Worm (Caenorhabditis elegans) whole organism, L4 larva: ENCODE results near the gene sql-1.

Source experiments
- F49E8.2 ChIP-seq: sonication (generic microtip); optimal IDR thresholded peaks from 2 replicates; lab custom pipeline; 2016; ENCODE audit warnings: missing compliant biosample characterization, mild to moderate bottlenecking, missing genetic modification characterization, borderline replicate concordance
- Y75B8A.6 ChIP-seq: fragments of 200-800 bp; sonication (Bioruptor generic); IDR thresholded peaks from 2 replicates; pipeline ENCODE4 v1.3.6; 2022; ENCODE audit warnings: missing genetic modification reagents, missing genetic modification characterization, missing compliant biosample characterization
- aha-1 ChIP-seq: fragments of 150-350 bp; peaks from one replicate; lab custom pipeline; 2014; ENCODE audit warnings: missing biosample characterization, missing genetic modification characterization
- ama-1 ChIP-seq: fragments of 150-350 bp; optimal IDR thresholded peaks from 2 replicates; lab custom pipeline; 2014; ENCODE audit warnings: inconsistent platforms, mixed read lengths
- ceh-20 ChIP-seq: fragments of 200-800 bp; sonication (Bioruptor generic); IDR thresholded peaks from 2 replicates; pipeline ENCODE4 v1.3.6; 2022; ENCODE audit warnings: missing genetic modification reagents, missing genetic modification characterization, missing compliant biosample characterization
- ceh-82 ChIP-seq: sonication (generic microtip); optimal IDR thresholded peaks from 2 replicates; lab custom pipeline; 2017; ENCODE audit warnings: missing biosample characterization, missing genetic modification characterization
- cey-2 ChIP-seq: sonication (generic microtip); optimal IDR thresholded peaks from 3 replicates; lab custom pipeline; 2017; ENCODE audit warnings: missing genetic modification characterization, mild to moderate bottlenecking, missing compliant biosample characterization, antibody characterized with exemption, borderline replicate concordance; ENCODE audit not compliant: insufficient read depth
- ctbp-1 ChIP-seq: fragments of 200-800 bp; sonication (Bioruptor generic); IDR thresholded peaks from 2 replicates; pipeline ENCODE4 v1.3.6; 2022; ENCODE audit warnings: missing genetic modification reagents, missing genetic modification characterization, missing compliant biosample characterization
- daf-19 ChIP-seq: fragments of 200-800 bp; sonication (Bioruptor generic); conservative IDR thresholded peaks from 2 replicates; pipeline ENCODE4 v1.3.6; 2022; ENCODE audit warnings: missing genetic modification characterization, missing compliant biosample characterization
- daf-8 ChIP-seq: fragments of 200-800 bp; sonication (Bioruptor generic); IDR thresholded peaks from 2 replicates; pipeline ENCODE4 v1.3.6; 2022; ENCODE audit warnings: missing genetic modification characterization, missing compliant biosample characterization
- dmd-6 ChIP-seq: fragments of 200-800 bp; sonication (Bioruptor generic); IDR thresholded peaks from 2 replicates; pipeline ENCODE4 v1.3.6; 2022; ENCODE audit warnings: missing genetic modification reagents, missing genetic modification characterization, missing compliant biosample characterization
- dmd-8 ChIP-seq: fragments of 200-800 bp; sonication (Bioruptor generic); IDR thresholded peaks from 2 replicates; pipeline ENCODE4 v1.3.6; 2022; ENCODE audit warnings: missing genetic modification characterization, missing compliant biosample characterization
- duxl-1 ChIP-seq: sonication (generic microtip); optimal IDR thresholded peaks from 2 replicates; lab custom pipeline; 2016; ENCODE audit warnings: mild to moderate bottlenecking, missing genetic modification characterization, moderate library complexity, missing compliant biosample characterization; ENCODE audit not compliant: poor library complexity
- egl-27 ChIP-seq: sonication (generic microtip); optimal IDR thresholded peaks from 3 replicates; lab custom pipeline; 2017; ENCODE audit warnings: missing biosample characterization, missing genetic modification reagents, missing genetic modification characterization
- hlh-11 ChIP-seq: fragments of 200-800 bp; sonication (Bioruptor generic); optimal IDR thresholded peaks from 2 replicates; lab custom pipeline; 2018; ENCODE audit warnings: mild to moderate bottlenecking, missing genetic modification characterization, missing compliant biosample characterization
- hlh-30 ChIP-seq: sonication (generic microtip); optimal IDR thresholded peaks from 2 replicates; lab custom pipeline; 2017; ENCODE audit warnings: antibody characterized with exemption, mild to moderate bottlenecking, missing genetic modification characterization, missing compliant biosample characterization; ENCODE audit not compliant: insufficient read depth
- lin-1 ChIP-seq: fragments of 200-800 bp; sonication (Bioruptor generic); IDR thresholded peaks from 2 replicates; pipeline ENCODE4 v1.3.6; 2022; ENCODE audit warnings: missing genetic modification reagents, missing genetic modification characterization, missing compliant biosample characterization
- lin-15B ChIP-seq: fragments of 150-350 bp; sonication (generic microtip); optimal IDR thresholded peaks from 3 replicates; lab custom pipeline; 2014; ENCODE audit warnings: missing biosample characterization, missing genetic modification characterization
- mdl-1 ChIP-seq, 2 experiments: fragments of 150-350 bp in 1 of 2; sonication (generic microtip) in 1 of 2; optimal IDR thresholded peaks; 2 replicates each; lab custom pipeline; 2014 to 2017; ENCODE audit warnings: missing biosample characterization in 2 of 2, missing genetic modification characterization in 2 of 2
- mep-1 ChIP-seq: fragments of 150-350 bp; sonication (generic microtip); optimal IDR thresholded peaks from 3 replicates; lab custom pipeline; 2014; ENCODE audit warnings: missing biosample characterization, missing genetic modification characterization
- mes-2 ChIP-seq: sonication (generic microtip); optimal IDR thresholded peaks from 2 replicates; lab custom pipeline; 2016; ENCODE audit warnings: missing genotype, mild to moderate bottlenecking, missing genetic modification characterization, missing compliant biosample characterization; ENCODE audit not compliant: poor library complexity, severe bottlenecking
- mxl-3 ChIP-seq: fragments of 200-800 bp; sonication (Bioruptor generic); optimal IDR thresholded peaks from 2 replicates; lab custom pipeline; 2018; ENCODE audit warnings: mild to moderate bottlenecking, missing genetic modification characterization, missing compliant biosample characterization
- nhr-11 ChIP-seq: fragments of 150-350 bp; optimal IDR thresholded peaks from 2 replicates; lab custom pipeline; 2014; ENCODE audit warnings: missing biosample characterization, missing genetic modification characterization
- nhr-25 ChIP-seq: sonication (generic microtip); optimal IDR thresholded peaks from 2 replicates; lab custom pipeline; 2017; ENCODE audit warnings: missing genetic modification characterization, mild to moderate bottlenecking, missing compliant biosample characterization, antibody characterized with exemption, moderate library complexity, borderline replicate concordance; ENCODE audit not compliant: insufficient read depth
- nhr-76 ChIP-seq: fragments of 150-350 bp; optimal IDR thresholded peaks from 2 replicates; lab custom pipeline; 2014; ENCODE audit warnings: missing biosample characterization, missing genetic modification characterization
- saeg-2 ChIP-seq: fragments of 200-800 bp; sonication (Bioruptor generic); IDR thresholded peaks from 2 replicates; pipeline ENCODE4 v1.3.6; 2022; ENCODE audit warnings: missing genetic modification reagents, missing genetic modification characterization, missing compliant biosample characterization
- sdz-12 ChIP-seq: fragments of 200-800 bp; sonication (Bioruptor generic); optimal IDR thresholded peaks from 2 replicates; lab custom pipeline; 2018; ENCODE audit warnings: mild to moderate bottlenecking, missing genetic modification characterization, missing compliant biosample characterization
- set-16 ChIP-seq: fragments of 200-800 bp; sonication (Bioruptor generic); IDR thresholded peaks from 2 replicates; pipeline ENCODE4 v1.3.6; 2022; ENCODE audit warnings: missing genetic modification reagents, missing genetic modification characterization, missing compliant biosample characterization
- snpc-1.2 ChIP-seq: fragments of 200-800 bp; sonication (Bioruptor generic); IDR thresholded peaks from 2 replicates; pipeline ENCODE4 v1.3.6; 2022; ENCODE audit warnings: missing genetic modification reagents, missing genetic modification characterization, missing compliant biosample characterization
- spr-1 ChIP-seq: sonication (generic microtip); optimal IDR thresholded peaks from 2 replicates; lab custom pipeline; 2016; ENCODE audit warnings: mild to moderate bottlenecking, missing genetic modification characterization, missing compliant biosample characterization
- tra-1 ChIP-seq: fragments of 200-800 bp; sonication (Bioruptor generic); IDR thresholded peaks from 2 replicates; pipeline ENCODE4 v1.3.6; 2022; ENCODE audit warnings: missing genetic modification reagents, missing genetic modification characterization, missing compliant biosample characterization
- unc-130 ChIP-seq: sonication (generic microtip); optimal IDR thresholded peaks from 2 replicates; lab custom pipeline; 2016; ENCODE audit warnings: missing genetic modification reagents, missing genetic modification characterization, missing compliant biosample characterization
- unc-39 ChIP-seq: sonication (generic microtip); optimal IDR thresholded peaks from 2 replicates; lab custom pipeline; 2017; ENCODE audit warnings: missing biosample characterization, missing genetic modification characterization
- unc-62 ChIP-seq, 3 experiments: fragments of 150-350 bp in 1 of 3; sonication (generic microtip); optimal IDR thresholded peaks in 2 of 3; peaks in 1 of 3; 1 replicate in 1 of 3; 2 replicates in 2 of 3; lab custom pipeline; 2014 to 2017; ENCODE audit warnings: missing biosample characterization in 3 of 3, missing genetic modification characterization in 3 of 3, missing genetic modification reagents in 3 of 3, missing genotype in 1 of 3
- zfp-2 ChIP-seq: sonication (generic microtip); optimal IDR thresholded peaks from 2 replicates; lab custom pipeline; 2016; ENCODE audit warnings: mild to moderate bottlenecking, missing genetic modification characterization, missing compliant biosample characterization
- zip-11 ChIP-seq: fragments of 200-800 bp; sonication (Bioruptor generic); IDR thresholded peaks from 2 replicates; pipeline ENCODE4 v1.3.6; 2022; ENCODE audit warnings: missing genetic modification characterization, missing compliant biosample characterization
- zip-2 ChIP-seq: fragments of 150-350 bp; optimal IDR thresholded peaks from 2 replicates; lab custom pipeline; 2014; ENCODE audit warnings: missing biosample characterization, missing genetic modification characterization
- ztf-11 ChIP-seq: fragments of 150-350 bp; optimal IDR thresholded peaks from 2 replicates; lab custom pipeline; 2014; ENCODE audit warnings: missing biosample characterization, missing genetic modification characterization
- ztf-7 ChIP-seq: fragments of 150-350 bp; optimal IDR thresholded peaks from 2 replicates; lab custom pipeline; 2014; ENCODE audit warnings: missing biosample characterization, missing genetic modification characterization

Gene sql-1

DNA sequence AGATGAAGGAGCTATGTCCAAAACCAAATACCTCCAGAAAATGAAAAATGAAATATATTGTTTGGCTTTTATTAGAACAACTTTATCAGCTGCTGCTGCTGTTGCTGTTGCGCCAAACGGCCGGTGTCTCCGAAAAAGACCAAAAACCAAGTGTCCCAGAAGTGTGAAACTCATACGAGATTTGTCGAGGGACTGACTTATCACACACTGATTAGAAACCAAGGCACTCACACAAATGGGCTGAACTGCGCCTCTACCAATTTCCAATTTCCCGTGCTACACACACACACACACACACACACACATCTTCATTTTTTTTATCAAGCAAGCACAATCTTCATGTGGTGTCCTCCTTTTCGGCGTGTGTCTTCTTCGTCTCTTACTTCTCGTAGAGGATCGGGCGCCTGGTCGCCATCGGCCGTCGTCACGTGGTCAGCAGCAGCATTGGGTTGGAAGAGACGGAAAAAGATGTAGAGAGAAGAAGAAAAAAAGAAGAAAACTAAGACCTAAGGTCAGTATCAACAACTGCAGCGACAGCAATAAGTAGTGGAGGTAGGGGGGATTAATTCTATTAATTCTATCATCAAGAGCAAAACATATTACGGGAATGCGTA is 68.8 kb downstream of the sql-1 start (continued):
- TF ChIP-seq tra-1 (peak; percentile 57; the same call in 1 of the 2 replicates), spr-1 (tag; lab: Kevin White, UChicago) (peak; percentile 57), saeg-2 (GFP tag; lab: Robert Waterston, UW) (no peak), duxl-1 (peak; percentile 33)

DNA sequence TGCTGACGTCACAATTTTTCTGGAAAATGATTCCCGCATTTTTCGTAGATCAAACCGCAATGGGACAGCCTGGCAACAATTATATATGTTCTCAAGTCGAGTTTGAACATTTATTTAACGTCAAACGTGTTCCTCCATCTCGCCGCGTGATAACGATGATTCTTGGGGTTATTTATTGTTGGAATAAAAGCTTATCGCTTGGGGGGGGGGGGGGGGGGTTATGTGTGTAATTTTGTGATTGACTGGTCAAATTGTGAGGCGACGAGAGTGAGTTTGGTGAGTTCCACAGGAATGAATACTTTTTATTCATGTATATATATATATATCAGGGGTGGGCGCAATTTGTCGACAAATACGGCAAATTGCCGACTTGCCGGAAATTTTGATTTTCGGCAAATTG is 69.6 kb downstream of the sql-1 start:
- no peak for TF ChIP-seq lin-1 (GFP tag; lab: Robert Waterston, UW)
- no peak for TF ChIP-seq sdz-12 (GFP tag; lab: Kevin White, UChicago)
- TF ChIP-seq mdl-1 (tag; optimal IDR thresholded peaks at IDR 0.05; lab: Kevin White, UChicago), result no peak
- TF ChIP-seq nhr-25 (tag; lab: Kevin White, UChicago), result no peak
- peak; percentile 28 for TF ChIP-seq mxl-3 (GFP tag; lab: Kevin White, UChicago)
- TF ChIP-seq set-16 (GFP tag; lab: Robert Waterston, UW), result no peak
- TF ChIP-seq hlh-30, result no peak
- TF ChIP-seq dmd-8, result no peak
- TF ChIP-seq ceh-20 (GFP tag; lab: Robert Waterston, UW), result peak; percentile 23; the same call in 1 of the 2 replicates
- peak; percentile 62 for TF ChIP-seq hlh-11 (tag; lab: Kevin White, UChicago)
- TF ChIP-seq ztf-11 (tag; lab: Kevin White, UChicago), result no peak
- TF ChIP-seq daf-19, result no peak
- TF ChIP-seq Y75B8A.6, result no peak
- peak; percentile 49; the same call in 1 of the 2 replicates for TF ChIP-seq dmd-6 (GFP tag; lab: Robert Waterston, UW)
- no peak for TF ChIP-seq saeg-2 (GFP tag; lab: Robert Waterston, UW)
- TF ChIP-seq nhr-76 (tag; lab: Kevin White, UChicago), result no peak
- TF ChIP-seq egl-27 (tag; lab: Kevin White, UChicago), result no peak
- no peak for TF ChIP-seq unc-39 (tag; lab: Kevin White, UChicago)
- TF ChIP-seq unc-62 (GFP tag; optimal IDR thresholded peaks at IDR 0.05 in 1 of 2; lab: Kevin White, UChicago), result no peak
- TF ChIP-seq unc-62 (tag; optimal IDR thresholded peaks at IDR 0.05; lab: Kevin White, UChicago), result no peak
- TF ChIP-seq, all 104 proteins: peak for 4

DNA sequence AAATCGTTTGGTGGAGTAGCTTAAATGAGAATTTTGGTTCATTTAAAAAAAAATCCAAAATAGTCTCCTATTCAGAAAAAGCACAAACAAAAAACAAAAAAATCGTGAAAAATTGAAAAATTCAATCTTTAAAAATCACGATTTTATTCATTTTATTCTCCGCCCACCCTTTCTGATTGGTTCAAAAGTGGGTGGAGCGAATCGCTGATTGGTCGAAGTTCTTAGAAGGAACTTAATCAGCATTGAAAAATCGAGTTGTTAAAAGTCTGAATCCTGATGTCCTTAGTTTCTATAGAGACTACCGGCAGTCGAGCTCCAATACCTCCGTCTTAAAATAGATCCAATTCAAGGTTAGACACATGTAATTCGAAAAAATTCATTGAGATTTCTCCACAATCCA is 70.5 kb downstream of the sql-1 start:
- peak; percentile 73 for TF ChIP-seq aha-1
- no peak for TF ChIP-seq zfp-2 (tag; lab: Kevin White, UChicago)
- TF ChIP-seq lin-15B (tag; lab: Kevin White, UChicago), result no peak
- TF ChIP-seq, all 104 proteins: peak for 1

DNA sequence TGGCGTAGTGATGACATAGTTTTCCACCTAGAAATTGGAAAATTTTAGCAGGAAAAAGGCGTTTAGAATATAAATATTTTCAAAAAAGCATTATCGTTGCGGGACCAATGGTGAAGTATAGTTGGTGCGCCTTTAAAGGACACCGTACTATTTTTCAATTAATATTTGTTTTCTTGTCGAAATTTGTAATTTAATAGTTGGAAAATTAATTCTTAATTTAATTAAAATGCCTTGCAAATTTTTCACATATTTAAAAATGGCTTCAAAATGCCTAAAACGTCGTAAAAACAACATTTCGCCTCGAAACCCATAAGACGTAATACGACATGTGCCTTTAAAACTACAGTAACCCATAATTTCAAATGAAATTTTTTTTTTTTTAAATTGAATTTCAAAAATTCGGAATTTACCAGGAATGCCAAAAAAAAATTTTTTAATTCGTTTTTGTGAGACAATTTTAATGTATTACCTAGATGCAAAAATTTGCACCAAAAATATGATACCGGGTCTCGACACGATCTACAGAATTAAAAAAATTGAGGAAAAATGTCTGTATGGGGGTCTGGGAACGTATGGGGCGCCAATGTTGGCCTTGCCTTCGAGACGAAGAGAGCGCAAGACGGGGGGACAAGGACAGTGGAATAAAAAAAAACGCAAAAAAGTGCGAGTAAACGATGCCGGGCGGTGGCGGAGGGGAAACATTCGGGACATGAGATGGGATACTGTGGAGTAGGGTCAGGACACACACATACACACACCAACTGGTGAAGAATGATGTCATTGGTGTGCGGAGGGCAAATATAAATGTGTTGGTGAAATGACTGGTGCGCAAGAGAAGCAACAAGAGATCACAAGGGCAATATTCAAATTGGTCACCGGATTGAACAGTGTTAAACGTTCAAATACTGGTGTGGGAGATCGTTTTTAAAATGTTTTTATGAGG is 76.3 kb downstream of the sql-1 start, which contains the start of gene aakg-1:
aakg-1 (minus strand) TSS at position 52 of the 943 bp plus-strand sequence.
- TF ChIP-seq F49E8.2 (peak; percentile 35), nhr-11 (no peak), snpc-1.2 (0 out of 2 replicates have a peak, but pooled peaks have one; percentile 41), ama-1 (no peak), ceh-82 (tag; lab: Kevin White, UChicago) (no peak), zip-11 (GFP tag; lab: Robert Waterston, UW) (no peak), saeg-2 (GFP tag; lab: Robert Waterston, UW) (no peak), mes-2 (peak; percentile 13), unc-39 (tag; lab: Kevin White, UChicago) (no peak), cey-2 (no peak), aha-1 (peak; percentile 92), zip-2 (tag; lab: Kevin White, UChicago) (no peak), unc-130 (GFP tag; lab: Kevin White, UChicago) (peak; percentile 28), hlh-11 (tag; lab: Kevin White, UChicago) (no peak), ztf-7 (tag; lab: Kevin White, UChicago) (no peak), set-16 (GFP tag; lab: Robert Waterston, UW) (no peak), ctbp-1 (GFP tag; lab: Robert Waterston, UW) (no peak), nhr-25 (tag; lab: Kevin White, UChicago) (peak; percentile 23), mep-1 (tag; lab: Kevin White, UChicago) (no peak), daf-8 (GFP tag; lab: Robert Waterston, UW) (no peak)
